Worm (Caenorhabditis elegans) whole organism, L2 larva: ENCODE measurements around the gene K07E3.4.
A peak's percentile ranks its signal among the peaks of the same experiment; 100 is the strongest.

Source experiments
- C34F6.9 ChIP-seq: fragments of 150-350 bp; optimal IDR thresholded peaks from 2 replicates; lab custom pipeline; 2014; ENCODE audit warnings: missing biosample characterization, missing genetic modification characterization
- F13H6.1 ChIP-seq: sonication (generic microtip); optimal IDR thresholded peaks from 2 replicates; lab custom pipeline; 2016; ENCODE audit warnings: missing genetic modification characterization, missing compliant biosample characterization
- R02D3.7 ChIP-seq: fragments of 150-350 bp; optimal IDR thresholded peaks from 2 replicates; lab custom pipeline; 2014; ENCODE audit warnings: missing biosample characterization, missing genetic modification characterization
- Y55F3AM.14 ChIP-seq: fragments of 200-800 bp; sonication (Bioruptor generic); optimal IDR thresholded peaks from 2 replicates; lab custom pipeline; 2018; ENCODE audit warnings: mild to moderate bottlenecking, missing genetic modification characterization, missing compliant biosample characterization
- ZK546.5 ChIP-seq: sonication (generic microtip); optimal IDR thresholded peaks from 2 replicates; lab custom pipeline; 2017; ENCODE audit warnings: missing biosample characterization, missing genetic modification characterization
- alr-1 ChIP-seq: fragments of 150-350 bp; optimal IDR thresholded peaks from 2 replicates; lab custom pipeline; 2014; ENCODE audit warnings: missing biosample characterization, missing genetic modification characterization
- aly-2 ChIP-seq: fragments of 150-350 bp; optimal IDR thresholded peaks from 2 replicates; lab custom pipeline; 2014; ENCODE audit warnings: missing biosample characterization, missing genetic modification characterization
- ama-1 ChIP-seq: fragments of 150-350 bp; optimal IDR thresholded peaks from 2 replicates; lab custom pipeline; 2018; ENCODE audit warnings: inconsistent platforms
- blmp-1 ChIP-seq: sonication (generic microtip); optimal IDR thresholded peaks from 2 replicates; lab custom pipeline; 2017; ENCODE audit warnings: missing genetic modification characterization, mild to moderate bottlenecking, missing compliant biosample characterization, antibody characterized with exemption, moderate library complexity; ENCODE audit not compliant: insufficient read depth
- ceh-16 ChIP-seq: fragments of 150-350 bp; optimal IDR thresholded peaks from 2 replicates; lab custom pipeline; 2014; ENCODE audit warnings: missing biosample characterization, missing genetic modification characterization
- ceh-82 ChIP-seq: fragments of 150-350 bp; optimal IDR thresholded peaks from 2 replicates; lab custom pipeline; 2014; ENCODE audit warnings: missing biosample characterization, missing genetic modification characterization
- crh-2 ChIP-seq: sonication (generic microtip); optimal IDR thresholded peaks from 2 replicates; lab custom pipeline; 2017; ENCODE audit warnings: missing biosample characterization, missing genetic modification characterization
- dmd-4 ChIP-seq: sonication (generic microtip); optimal IDR thresholded peaks from 2 replicates; lab custom pipeline; 2017; ENCODE audit warnings: missing biosample characterization, missing genetic modification characterization
- egl-27 ChIP-seq: sonication (generic microtip); optimal IDR thresholded peaks from 3 replicates; lab custom pipeline; 2017; ENCODE audit warnings: missing biosample characterization, missing genetic modification reagents, missing genetic modification characterization
- elt-1 ChIP-seq: fragments of 150-350 bp; optimal IDR thresholded peaks from 2 replicates; lab custom pipeline; 2014; ENCODE audit warnings: missing biosample characterization, missing genetic modification characterization
- elt-3 ChIP-seq: sonication (generic microtip); optimal IDR thresholded peaks from 2 replicates; lab custom pipeline; 2017; ENCODE audit warnings: missing biosample characterization, missing genetic modification characterization
- fos-1 ChIP-seq: fragments of 150-350 bp; optimal IDR thresholded peaks from 2 replicates; lab custom pipeline; 2014; ENCODE audit warnings: missing biosample characterization, missing genetic modification characterization
- gmeb-1 ChIP-seq: fragments of 150-350 bp; optimal IDR thresholded peaks from 2 replicates; lab custom pipeline; 2014; ENCODE audit warnings: missing biosample characterization, missing genetic modification characterization
- lin-11 ChIP-seq: fragments of 150-350 bp; sonication (generic microtip); optimal IDR thresholded peaks from 2 replicates; lab custom pipeline; 2014; ENCODE audit warnings: missing biosample characterization, missing genetic modification characterization, inconsistent platforms, mixed read lengths
- lin-13 ChIP-seq: fragments of 150-350 bp; optimal IDR thresholded peaks from 2 replicates; lab custom pipeline; 2014; ENCODE audit warnings: missing biosample characterization, missing genetic modification reagents, missing genetic modification characterization
- lin-39 ChIP-seq: fragments of 150-350 bp; optimal IDR thresholded peaks from 2 replicates; lab custom pipeline; 2014; ENCODE audit warnings: missing biosample characterization, missing genetic modification reagents, missing genetic modification characterization
- lsy-2 ChIP-seq, 2 experiments: fragments of 150-350 bp in 1 of 2; sonication (generic microtip) in 1 of 2; optimal IDR thresholded peaks; 2 replicates each; lab custom pipeline; 2014 to 2017; ENCODE audit warnings: missing biosample characterization in 2 of 2, missing genetic modification characterization in 2 of 2
- mab-5 ChIP-seq: fragments of 150-350 bp; optimal IDR thresholded peaks from 2 replicates; lab custom pipeline; 2014; ENCODE audit warnings: missing biosample characterization, missing genetic modification characterization
- mbf-1 ChIP-seq: sonication (generic microtip); optimal IDR thresholded peaks from 2 replicates; lab custom pipeline; 2017; ENCODE audit warnings: missing biosample characterization, missing genetic modification characterization
- mdl-1 ChIP-seq, 2 experiments: fragments of 150-350 bp in 1 of 2; sonication (generic microtip) in 1 of 2; optimal IDR thresholded peaks; 2 replicates each; lab custom pipeline; 2017; ENCODE audit warnings: missing biosample characterization in 2 of 2, missing genetic modification characterization in 2 of 2
- nhr-10 ChIP-seq: sonication (generic microtip); optimal IDR thresholded peaks from 2 replicates; lab custom pipeline; 2017; ENCODE audit warnings: missing biosample characterization, missing genetic modification characterization
- nhr-11 ChIP-seq: fragments of 150-350 bp; optimal IDR thresholded peaks from 2 replicates; lab custom pipeline; 2014; ENCODE audit warnings: missing biosample characterization, missing genetic modification characterization
- nhr-12 ChIP-seq: fragments of 150-350 bp; optimal IDR thresholded peaks from 2 replicates; lab custom pipeline; 2014; ENCODE audit warnings: missing biosample characterization, missing genetic modification characterization
- nhr-129 ChIP-seq: fragments of 150-350 bp; optimal IDR thresholded peaks from 2 replicates; lab custom pipeline; 2014; ENCODE audit warnings: missing biosample characterization, missing genetic modification characterization
- nhr-21 ChIP-seq: fragments of 150-350 bp; optimal IDR thresholded peaks from 2 replicates; lab custom pipeline; 2014; ENCODE audit warnings: missing biosample characterization, missing genetic modification characterization
- nhr-23 ChIP-seq: fragments of 150-350 bp; optimal IDR thresholded peaks from 2 replicates; lab custom pipeline; 2014; ENCODE audit warnings: missing biosample characterization, missing genetic modification reagents, missing genetic modification characterization
- nhr-237 ChIP-seq: fragments of 150-350 bp; optimal IDR thresholded peaks from 2 replicates; lab custom pipeline; 2014; ENCODE audit warnings: missing biosample characterization, missing genetic modification characterization
- nhr-25 ChIP-seq: fragments of 150-350 bp; sonication (generic microtip); optimal IDR thresholded peaks from 3 replicates; lab custom pipeline; 2014; ENCODE audit warnings: missing biosample characterization, missing genetic modification characterization
- nhr-6 ChIP-seq: fragments of 150-350 bp; optimal IDR thresholded peaks from 2 replicates; lab custom pipeline; 2014; ENCODE audit warnings: missing biosample characterization, missing genetic modification characterization
- nhr-77 ChIP-seq: fragments of 150-350 bp; optimal IDR thresholded peaks from 2 replicates; lab custom pipeline; 2014; ENCODE audit warnings: missing biosample characterization, missing genetic modification characterization
- peb-1 ChIP-seq: fragments of 150-350 bp; optimal IDR thresholded peaks from 2 replicates; lab custom pipeline; 2014; ENCODE audit warnings: missing biosample characterization, missing genetic modification characterization
- sem-4 ChIP-seq: fragments of 150-350 bp; optimal IDR thresholded peaks from 2 replicates; lab custom pipeline; 2014; ENCODE audit warnings: missing biosample characterization, missing genetic modification reagents, missing genetic modification characterization
- skn-1 ChIP-seq: sonication (generic microtip); optimal IDR thresholded peaks from 2 replicates; lab custom pipeline; 2017; ENCODE audit warnings: missing biosample characterization, missing genetic modification characterization
- sma-3 ChIP-seq: sonication (generic microtip); optimal IDR thresholded peaks from 2 replicates; lab custom pipeline; 2016; ENCODE audit warnings: missing genetic modification reagents, missing genetic modification characterization, missing compliant biosample characterization
- sma-9 ChIP-seq, 2 experiments: fragments of 150-350 bp in 1 of 2; sonication (generic microtip) in 1 of 2; optimal IDR thresholded peaks; 2 replicates each; lab custom pipeline; 2014 to 2016; ENCODE audit warnings: missing genetic modification characterization in 2 of 2, mild to moderate bottlenecking in 1 of 2, missing biosample characterization in 1 of 2, missing compliant biosample characterization in 1 of 2, missing genetic modification reagents in 1 of 2, moderate library complexity in 1 of 2
- snpc-4 ChIP-seq: fragments of 150-350 bp; optimal IDR thresholded peaks from 2 replicates; lab custom pipeline; 2014; ENCODE audit warnings: missing biosample characterization, missing genetic modification characterization
- unc-39 ChIP-seq: fragments of 150-350 bp; optimal IDR thresholded peaks from 2 replicates; lab custom pipeline; 2014; ENCODE audit warnings: missing biosample characterization, missing genetic modification characterization
- unc-55 ChIP-seq: fragments of 150-350 bp; sonication (generic microtip); optimal IDR thresholded peaks from 3 replicates; lab custom pipeline; 2014; ENCODE audit warnings: missing biosample characterization, missing genetic modification reagents, missing genetic modification characterization
- unc-62 ChIP-seq: fragments of 150-350 bp; optimal IDR thresholded peaks from 2 replicates; lab custom pipeline; 2014; ENCODE audit warnings: missing biosample characterization, missing genetic modification reagents, missing genetic modification characterization
- zag-1 ChIP-seq: fragments of 150-350 bp; optimal IDR thresholded peaks from 2 replicates; lab custom pipeline; 2014; ENCODE audit warnings: missing biosample characterization, missing genetic modification characterization
- ztf-1 ChIP-seq: fragments of 200-800 bp; sonication (Bioruptor generic); conservative IDR thresholded peaks from 2 replicates; pipeline ENCODE4 v1.3.6; 2022; ENCODE audit warnings: missing genetic modification characterization, missing compliant biosample characterization
- ztf-11 ChIP-seq: sonication (generic microtip); optimal IDR thresholded peaks from 2 replicates; lab custom pipeline; 2017; ENCODE audit warnings: missing biosample characterization, missing genetic modification characterization
- ztf-4 ChIP-seq: fragments of 150-350 bp; optimal IDR thresholded peaks from 2 replicates; lab custom pipeline; 2014; ENCODE audit warnings: missing biosample characterization, missing genetic modification characterization

K07E3.4 gene

DNA sequence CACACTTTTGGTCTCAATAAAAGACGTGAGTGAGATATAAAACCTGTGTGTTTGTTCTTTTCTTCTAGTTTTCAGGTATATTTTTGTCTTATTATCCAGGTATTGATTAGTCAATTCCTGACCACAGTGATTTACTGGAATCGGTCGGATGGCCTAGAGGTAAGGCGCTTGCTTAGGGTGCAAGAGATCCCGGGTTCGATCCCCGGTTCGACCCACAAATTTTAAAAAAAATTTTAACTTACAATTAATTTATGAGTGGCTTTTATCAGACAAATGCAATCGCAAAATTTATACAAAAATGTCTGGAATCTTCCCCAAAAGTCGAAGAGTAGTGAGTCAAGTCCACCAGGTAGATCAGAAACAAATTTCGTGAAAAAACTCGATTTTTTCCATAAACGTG is 46.5 kb downstream of the K07E3.4 start:
- TF ChIP-seq nhr-25 (no peak), nhr-12 (tag; lab: Kevin White, UChicago) (no peak), nhr-23 (tag; lab: Kevin White, UChicago) (no peak), nhr-77 (tag; lab: Kevin White, UChicago) (no peak), ama-1 (lab: Kevin White, UChicago) (no peak), gmeb-1 (tag; lab: Kevin White, UChicago) (no peak), nhr-237 (tag; lab: Kevin White, UChicago) (no peak), snpc-4 (no peak), unc-55 (GFP tag; lab: Kevin White, UChicago) (no peak), ceh-82 (tag; lab: Kevin White, UChicago) (no peak), mbf-1 (tag; lab: Kevin White, UChicago) (no peak), fos-1 (no peak), sma-3 (GFP tag; lab: Kevin White, UChicago) (no peak), Y55F3AM.14 (no peak), peb-1 (tag; lab: Kevin White, UChicago) (no peak), ztf-1 (no peak), nhr-10 (tag; lab: Kevin White, UChicago) (no peak), F13H6.1 (tag; lab: Kevin White, UChicago) (no peak)

DNA sequence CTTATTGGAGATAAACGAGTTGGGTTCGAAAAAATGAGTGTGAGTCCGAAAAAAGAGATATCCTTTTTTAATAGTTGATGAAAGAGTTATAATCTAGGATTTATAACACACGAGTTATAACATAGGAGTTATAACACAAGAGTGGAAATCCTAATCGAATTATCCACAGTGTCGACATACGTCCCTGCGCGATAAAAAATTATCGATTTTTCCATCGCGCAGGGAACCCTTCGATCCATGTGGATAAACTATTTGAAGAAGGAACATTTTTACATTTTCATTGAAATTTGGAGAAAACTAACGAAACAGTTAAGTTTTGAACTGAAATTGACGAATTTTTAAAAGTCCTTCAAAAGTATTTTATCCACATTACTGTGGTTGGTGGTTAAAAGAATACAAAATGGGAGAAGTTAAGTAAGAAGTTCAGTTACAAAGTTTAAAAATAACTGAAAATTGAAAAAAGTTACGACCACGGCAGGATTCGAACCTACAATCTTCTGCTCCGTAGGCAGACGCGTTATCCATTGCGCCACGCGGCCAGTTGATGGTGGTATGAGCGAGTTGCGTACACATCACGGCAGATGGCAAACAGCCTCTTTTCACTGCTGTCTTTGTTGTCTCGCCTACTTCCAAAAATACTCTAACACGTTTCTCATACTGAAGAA is 47.5 kb downstream of the K07E3.4 start:
- TF ChIP-seq lsy-2 (tag; optimal IDR thresholded peaks at IDR 0.05; lab: Kevin White, UChicago) (peak; percentile 95 to 97), lin-39 (peak; percentile 98), sma-9 (GFP tag; optimal IDR thresholded peaks at IDR 0.05; lab: Kevin White, UChicago) (peak; percentile 98), sma-9 (tag; optimal IDR thresholded peaks at IDR 0.05; lab: Kevin White, UChicago) (no peak), alr-1 (tag; lab: Kevin White, UChicago) (no peak), nhr-10 (tag; lab: Kevin White, UChicago) (peak; percentile 99), dmd-4 (tag; lab: Kevin White, UChicago) (peak; percentile 80), C34F6.9 (tag; lab: Kevin White, UChicago) (peak; percentile 97), skn-1 (peak; percentile 95), ztf-11 (tag; lab: Kevin White, UChicago) (peak; percentile 83), ZK546.5 (peak; percentile 72), gmeb-1 (tag; lab: Kevin White, UChicago) (peak; percentile 94), unc-62 (peak; percentile 97), nhr-21 (tag; lab: Kevin White, UChicago) (peak; percentile 100), R02D3.7 (tag; lab: Kevin White, UChicago) (peak; percentile 78), nhr-6 (tag; lab: Kevin White, UChicago) (peak; percentile 100), unc-55 (GFP tag; lab: Kevin White, UChicago) (peak; percentile 99), nhr-11 (peak; percentile 55), zag-1 (tag; lab: Kevin White, UChicago) (peak; percentile 99), lin-13 (GFP tag; lab: Kevin White, UChicago) (peak; percentile 98), blmp-1 (tag; lab: Kevin White, UChicago) (peak; percentile 72), nhr-25 (peak; percentile 99), mbf-1 (tag; lab: Kevin White, UChicago) (peak; percentile 81), nhr-237 (tag; lab: Kevin White, UChicago) (peak; percentile 97), ztf-1 (peak; percentile 80; the same call in 1 of the 2 replicates), sem-4 (tag; lab: Kevin White, UChicago) (peak; percentile 98), nhr-129 (tag; lab: Kevin White, UChicago) (peak; percentile 100), crh-2 (tag; lab: Kevin White, UChicago) (peak; percentile 100), ztf-4 (peak; percentile 99), egl-27 (tag; lab: Kevin White, UChicago) (peak; percentile 99), mdl-1 (tag; optimal IDR thresholded peaks at IDR 0.05; lab: Kevin White, UChicago) (peak; percentile 94 to 96), nhr-12 (tag; lab: Kevin White, UChicago) (peak; percentile 66), aly-2 (tag; lab: Kevin White, UChicago) (no peak), elt-1 (tag; lab: Kevin White, UChicago) (no peak), elt-3 (tag; lab: Kevin White, UChicago) (peak; percentile 64), ceh-82 (tag; lab: Kevin White, UChicago) (peak; percentile 97), nhr-23 (tag; lab: Kevin White, UChicago) (peak; percentile 20), lin-11 (tag; lab: Kevin White, UChicago) (peak; percentile 86), sma-3 (GFP tag; lab: Kevin White, UChicago) (peak; percentile 99), peb-1 (tag; lab: Kevin White, UChicago) (no peak), mab-5 (peak; percentile 99), snpc-4 (peak; percentile 88), nhr-77 (tag; lab: Kevin White, UChicago) (peak; percentile 96), fos-1 (peak; percentile 98), ama-1 (lab: Kevin White, UChicago) (peak; percentile 84), unc-39 (no peak), F13H6.1 (tag; lab: Kevin White, UChicago) (peak; percentile 99), Y55F3AM.14 (peak; percentile 96), ceh-16 (tag; lab: Kevin White, UChicago) (peak; percentile 95)
